Worm (Caenorhabditis elegans): ENCODE data around the gene C34E11.2.

- TF ChIP-seq fos-1 (tag; optimal IDR thresholded peaks at IDR 0.05) (no peak), zag-1 (tag; optimal IDR thresholded peaks at IDR 0.05) (no peak), lin-39 (tag; optimal IDR thresholded peaks at IDR 0.05) (no peak), zip-2 (tag; optimal IDR thresholded peaks at IDR 0.05) (no peak), dmd-6 (GFP tag; IDR thresholded peaks at IDR 0.05) (no peak)
Measured at ce11 chrX:11816825-11817224, 2.3 kb upstream of the C34E11.2 start.

Data from whole organism, L4 larva.